Fruit fly (Drosophila melanogaster): ENCODE measurements around the gene Tbc1d8-9.

- TF ChIP-seq CG12299 (tag; optimal IDR thresholded peaks at IDR 0.05) (no peak), CG8924 (tag; optimal IDR thresholded peaks at IDR 0.05) (no peak), CG9932 (GFP tag; IDR thresholded peaks at IDR 0.05) (no peak), chif (GFP tag; optimal IDR thresholded peaks at IDR 0.05) (no peak), Spps (tag; optimal IDR thresholded peaks at IDR 0.05) (no peak), tin (GFP tag; optimal IDR thresholded peaks at IDR 0.05) (no peak), Blimp-1 (GFP tag; optimal IDR thresholded peaks at IDR 0.05) (no peak), dan (GFP tag; IDR thresholded peaks at IDR 0.05) (no peak), CG17186 (GFP tag; optimal IDR thresholded peaks at IDR 0.05) (no peak), klu (GFP tag; IDR thresholded peaks at IDR 0.05) (no peak), CG16779 (GFP tag; IDR thresholded peaks at IDR 0.05) (no peak)
Observed at dm6 chr3L:21324724-21325123, 18.8 kb downstream of the Tbc1d8-9 start.
